Fruit fly (Drosophila melanogaster) whole organism, larva: ENCODE measurements around the gene CSN8.

ENCODE experiments used
- noc ChIP-seq: fragments of 200-800 bp; sonication (Bioruptor generic); optimal IDR thresholded peaks from 3 replicates; lab custom pipeline; 2019; ENCODE audit warnings: missing biosample characterization, mild to moderate bottlenecking, missing genetic modification characterization, moderate library complexity

The CSN8 gene

dm6 chr2L:8381508-8382036 lies 16.9 kb downstream of the CSN8 start, which contains the start of gene AlaRS:
AlaRS (minus strand) TSS chr2L:8381764.
- TF ChIP-seq noc: peak; percentile 70

- TF ChIP-seq noc: peak; percentile 69
These were observed 18.0 kb downstream of the CSN8 start, which contains the start of the genes CG13392 and Rcd4 for dm6 chr2L:8382646-8383045. CG13392 (minus strand) TSS chr2L:8382807. Rcd4 (plus strand) TSS chr2L:8382861.

- TF ChIP-seq noc: peak; percentile 97
These were observed 19.5 kb downstream of the CSN8 start, which contains the start of the genes Dad1 and CG13384 for dm6 chr2L:8384108-8384601. Dad1 (minus strand) TSS chr2L:8384137. CG13384 (plus strand) TSS chr2L:8384455.

- TF ChIP-seq noc: no peak
These were observed 20.4 kb downstream of the CSN8 start for dm6 chr2L:8384985-8385519.

- TF ChIP-seq noc: no peak
These were observed 21.2 kb downstream of the CSN8 start for dm6 chr2L:8385849-8386248.

- TF ChIP-seq noc: no peak
These were observed 24.6 kb downstream of the CSN8 start, which contains the start of gene CG42819 for dm6 chr2L:8389231-8389630. CG42819 (minus strand) TSS chr2L:8389331.

dm6 chr2L:8392298-8392697 lies 27.6 kb downstream of the CSN8 start, which contains the start of gene CG42820:
CG42820 (minus strand) TSS chr2L:8392398.
- no peak for TF ChIP-seq noc

dm6 chr2L:8393122-8393521 lies 28.5 kb downstream of the CSN8 start, which contains the start of gene Acp29AB:
Acp29AB (minus strand) TSS chr2L:8393222.
- no peak for TF ChIP-seq noc

dm6 chr2L:8394180-8394579 lies 29.5 kb downstream of the CSN8 start, which contains the start of gene lectin-29Ca:
lectin-29Ca (minus strand) TSS chr2L:8394280.
- no peak for TF ChIP-seq noc

dm6 chr2L:8394840-8395239 lies 30.2 kb downstream of the CSN8 start, which contains the start of gene Peritrophin-15b:
Peritrophin-15b (minus strand) TSS chr2L:8394940.
- TF ChIP-seq noc: no peak

dm6 chr2L:8395996-8396699 lies 31.5 kb downstream of the CSN8 start, which contains the start of the genes Peritrophin-15a and CG13385:
Peritrophin-15a (minus strand) TSS chr2L:8396096.
CG13385 (plus strand) TSS chr2L:8396649.
- TF ChIP-seq noc: no peak

dm6 chr2L:8398721-8399120 lies 34.1 kb downstream of the CSN8 start, which contains the start of gene CG13386:
CG13386 (plus strand) TSS chr2L:8399021.
- no peak for TF ChIP-seq noc

- no peak for TF ChIP-seq noc
These were observed 35.4 kb downstream of the CSN8 start, which contains the start of gene CG31898 for dm6 chr2L:8399863-8400598. CG31898 (plus strand) TSS chr2L:8400421.

dm6 chr2L:8402928-8403285 lies 38.3 kb downstream of the CSN8 start, which contains the start of gene fy:
fy (minus strand) TSS chr2L:8403280.
- TF ChIP-seq noc: no peak

dm6 chr2L:8403286-8404270 lies 38.9 kb downstream of the CSN8 start, which contains the start of gene emb:
emb (plus strand) TSS chr2L:8403573.
- TF ChIP-seq noc: peak; percentile 44
